Fruit fly (Drosophila melanogaster) whole organism, wandering third instar larva: ENCODE measurements around the gene Spp.
A peak's percentile ranks its signal among the peaks of the same experiment; 100 is the strongest.

Experiments used
- Abd-B ChIP-seq: fragments of >200 bp; optimal IDR thresholded peaks from 2 replicates; lab custom pipeline; 2017; ENCODE audit warnings: missing biosample characterization, missing genetic modification characterization
- CG32264 ChIP-seq: fragments of 200-800 bp; sonication (Bioruptor generic); optimal IDR thresholded peaks from 2 replicates; lab custom pipeline; 2016; ENCODE audit warnings: missing biosample characterization, missing genetic modification characterization
- CG9705 ChIP-seq: fragments of 200-800 bp; sonication (Bioruptor generic); optimal IDR thresholded peaks from 2 replicates; lab custom pipeline; 2018; ENCODE audit warnings: missing biosample characterization, mild to moderate bottlenecking, missing genetic modification characterization
- Dfd ChIP-seq: fragments of >200 bp; optimal IDR thresholded peaks from 2 replicates; lab custom pipeline; 2017; ENCODE audit warnings: missing biosample characterization, missing genetic modification characterization
- Dif ChIP-seq: fragments of 200-275, 200-300 bp; sonication (Bioruptor generic); optimal IDR thresholded peaks from 2 replicates; lab custom pipeline; 2018; ENCODE audit warnings: missing biosample characterization, missing genetic modification characterization; ENCODE audit not compliant: partially characterized antibody
- GATAd ChIP-seq: sonication (Bioruptor generic); optimal IDR thresholded peaks from 2 replicates; lab custom pipeline; 2016; ENCODE audit warnings: missing biosample characterization, missing genetic modification characterization
- HLH106 ChIP-seq: fragments of 200-800 bp; optimal IDR thresholded peaks from 3 replicates; lab custom pipeline; 2019; ENCODE audit warnings: missing biosample characterization, mild to moderate bottlenecking, missing genetic modification characterization, moderate library complexity
- Hnf4 ChIP-seq: fragments of 200-800 bp; sonication (Bioruptor generic); optimal IDR thresholded peaks from 2 replicates; lab custom pipeline; 2016; ENCODE audit warnings: missing biosample characterization, mild to moderate bottlenecking, missing genetic modification characterization
- Hr78 ChIP-seq: fragments of >200 bp; optimal IDR thresholded peaks from 2 replicates; lab custom pipeline; 2017; ENCODE audit warnings: missing biosample characterization, missing genetic modification characterization
- Hr83 ChIP-seq: fragments of 200-300 bp; sonication (Bioruptor generic); optimal IDR thresholded peaks from 2 replicates; lab custom pipeline; 2016; ENCODE audit warnings: missing biosample characterization, mild to moderate bottlenecking, missing genetic modification characterization, moderate library complexity; ENCODE audit not compliant: poor library complexity, severe bottlenecking
- Jra ChIP-seq: sonication (Bioruptor generic); optimal IDR thresholded peaks from 2 replicates; lab custom pipeline; 2016; ENCODE audit warnings: missing biosample characterization, missing genetic modification characterization
- Mio ChIP-seq: sonication (Bioruptor generic); optimal IDR thresholded peaks from 2 replicates; lab custom pipeline; 2016; ENCODE audit warnings: missing biosample characterization, missing genetic modification characterization
- Myc ChIP-seq: fragments of >200 bp; optimal IDR thresholded peaks from 2 replicates; lab custom pipeline; 2017
- N ChIP-seq: fragments of >200 bp; optimal IDR thresholded peaks from 2 replicates; lab custom pipeline; 2018; ENCODE audit warnings: missing biosample characterization, missing external identifiers, missing genetic modification characterization
- OdsH ChIP-seq: fragments of 200-800 bp; sonication (Bioruptor generic); optimal IDR thresholded peaks from 2 replicates; lab custom pipeline; 2016; ENCODE audit warnings: missing biosample characterization, mild to moderate bottlenecking, missing genetic modification characterization
- Rel ChIP-seq, 2 experiments: fragments of 200-800 bp; sonication (Bioruptor generic) in 1 of 2; optimal IDR thresholded peaks; 2 replicates in 1 of 2; 3 replicates in 1 of 2; lab custom pipeline; 2016 to 2019; ENCODE audit warnings: mild to moderate bottlenecking in 2 of 2, missing biosample characterization in 2 of 2, missing genetic modification characterization in 2 of 2, moderate library complexity in 1 of 2
- Sp1 ChIP-seq: fragments of 200-800 bp; sonication (Bioruptor generic); optimal IDR thresholded peaks from 3 replicates; lab custom pipeline; 2019; ENCODE audit warnings: missing biosample characterization, mild to moderate bottlenecking, missing genetic modification characterization, moderate library complexity
- Vsx2 ChIP-seq: fragments of 200-300, 225-300 bp; sonication (Bioruptor generic); optimal IDR thresholded peaks from 2 replicates; lab custom pipeline; 2018; ENCODE audit warnings: missing biosample characterization, missing genetic modification characterization; ENCODE audit not compliant: partially characterized antibody
- br ChIP-seq: fragments of 200-800 bp; sonication (Bioruptor generic); optimal IDR thresholded peaks from 2 replicates; lab custom pipeline; 2016; ENCODE audit warnings: missing biosample characterization, missing genetic modification characterization
- brk ChIP-seq: fragments of 200-800 bp; sonication (Bioruptor generic); optimal IDR thresholded peaks from 2 replicates; lab custom pipeline; 2016; ENCODE audit warnings: missing biosample characterization, mild to moderate bottlenecking, missing genetic modification characterization
- dl ChIP-seq, 2 experiments: fragments of 175-275, 200-275 bp in 1 of 2; fragments of 200-275 bp in 1 of 2; sonication (Bioruptor generic); optimal IDR thresholded peaks; lab custom pipeline; 2018; ENCODE audit warnings: mild to moderate bottlenecking in 2 of 2, missing biosample characterization in 2 of 2, missing genetic modification characterization in 2 of 2, moderate library complexity in 2 of 2; ENCODE audit not compliant: partially characterized antibody in 2 of 2, insufficient read depth in 1 of 2
- dmrt93B ChIP-seq: fragments of 200-800 bp; sonication (Bioruptor generic); optimal IDR thresholded peaks from 2 replicates; lab custom pipeline; 2018; ENCODE audit warnings: missing biosample characterization, mild to moderate bottlenecking, missing genetic modification characterization
- dsf ChIP-seq: sonication (Bioruptor generic); optimal IDR thresholded peaks from 2 replicates; lab custom pipeline; 2016; ENCODE audit warnings: missing biosample characterization, missing genetic modification characterization, borderline replicate concordance
- ey ChIP-seq: fragments of 200-800 bp; sonication (Bioruptor generic); optimal IDR thresholded peaks from 2 replicates; lab custom pipeline; 2016; ENCODE audit warnings: missing biosample characterization, missing genetic modification characterization
- foxo ChIP-seq, 2 experiments: fragments of 200-800 bp; sonication (Bioruptor generic); optimal IDR thresholded peaks; 2 replicates in 1 of 2; 3 replicates in 1 of 2; lab custom pipeline; 2016 to 2017; ENCODE audit warnings: missing biosample characterization in 2 of 2, missing genetic modification characterization in 2 of 2
- fru ChIP-seq: fragments of 200-800 bp; sonication (Bioruptor generic); optimal IDR thresholded peaks from 3 replicates; lab custom pipeline; 2016; ENCODE audit warnings: missing biosample characterization, mild to moderate bottlenecking, missing genetic modification characterization
- h ChIP-seq: fragments of 200-800 bp; sonication (Bioruptor generic); optimal IDR thresholded peaks from 3 replicates; lab custom pipeline; 2016; ENCODE audit warnings: missing biosample characterization, mild to moderate bottlenecking, missing genetic modification characterization
- jim ChIP-seq: fragments of 175-275, 200-325 bp; sonication (Bioruptor generic); optimal IDR thresholded peaks from 2 replicates; lab custom pipeline; 2016; ENCODE audit warnings: missing biosample characterization, mild to moderate bottlenecking, missing genetic modification characterization
- lola ChIP-seq: fragments of >200 bp; optimal IDR thresholded peaks from 2 replicates; lab custom pipeline; 2017; ENCODE audit warnings: missing biosample characterization, missing genetic modification characterization
- pan ChIP-seq: fragments of >200 bp; optimal IDR thresholded peaks from 2 replicates; lab custom pipeline; 2017
- psq ChIP-seq: fragments of 200-800 bp; sonication (Bioruptor generic); optimal IDR thresholded peaks from 3 replicates; lab custom pipeline; 2017; ENCODE audit warnings: missing biosample characterization, mild to moderate bottlenecking, missing genetic modification characterization, moderate library complexity
- rgr ChIP-seq: fragments of 200-800 bp; sonication (Bioruptor generic); optimal IDR thresholded peaks from 3 replicates; lab custom pipeline; 2016; ENCODE audit warnings: missing biosample characterization, mild to moderate bottlenecking, missing genetic modification characterization
- sage ChIP-seq: fragments of 200-800 bp; sonication (Bioruptor generic); optimal IDR thresholded peaks from 2 replicates; lab custom pipeline; 2016; ENCODE audit warnings: missing biosample characterization, mild to moderate bottlenecking, missing genetic modification characterization
- sv ChIP-seq: fragments of 200-800 bp; sonication (Bioruptor generic); optimal IDR thresholded peaks from 3 replicates; lab custom pipeline; 2016; ENCODE audit warnings: missing biosample characterization, missing genetic modification characterization
- tai ChIP-seq: sonication (Bioruptor generic); optimal IDR thresholded peaks from 2 replicates; lab custom pipeline; 2016; ENCODE audit warnings: missing biosample characterization, missing genetic modification characterization
- usp ChIP-seq: fragments of >200 bp; optimal IDR thresholded peaks from 2 replicates; lab custom pipeline; 2017; ENCODE audit warnings: missing biosample characterization, missing genetic modification characterization
- woc ChIP-seq: sonication (Bioruptor generic); optimal IDR thresholded peaks from 2 replicates; lab custom pipeline; 2016; ENCODE audit warnings: missing biosample characterization, mild to moderate bottlenecking, missing genetic modification characterization

Gene Spp

dm6 chr2L:516032-516993 is 28.1 kb downstream of the Spp start:
- TF ChIP-seq Abd-B (GFP tag; lab: Kevin White, UChicago) (no peak), N (GFP tag; lab: Kevin White, UChicago) (no peak), CG9705 (no peak), Jra (GFP tag; lab: Kevin White, UChicago) (no peak), fru (GFP tag; lab: Kevin White, UChicago) (peak; percentile 62), dsf (GFP tag; lab: Kevin White, UChicago) (no peak), usp (GFP tag; lab: Kevin White, UChicago) (no peak), CG32264 (GFP tag; lab: Kevin White, UChicago) (no peak), Sp1 (peak; percentile 57), OdsH (GFP tag; lab: Kevin White, UChicago) (peak; percentile 56), foxo (GFP tag; optimal IDR thresholded peaks at IDR 0.05; lab: Kevin White, UChicago) (peak in 1 of 2 experiments; percentile 59), pan (lab: Kevin White, UChicago) (no peak), Mio (no peak), Dfd (GFP tag; lab: Kevin White, UChicago) (peak; percentile 70), sage (GFP tag; lab: Kevin White, UChicago) (no peak), HLH106 (tag; lab: Kevin White, UChicago) (peak; percentile 55), tai (GFP tag; lab: Kevin White, UChicago) (no peak), jim (GFP tag; lab: Kevin White, UChicago) (no peak), Hnf4 (GFP tag; lab: Kevin White, UChicago) (peak; percentile 32), GATAd (no peak), psq (GFP tag; lab: Kevin White, UChicago) (peak; percentile 52), Rel (GFP tag; optimal IDR thresholded peaks at IDR 0.05; lab: Kevin White, UChicago) (no peak), Rel (tag; optimal IDR thresholded peaks at IDR 0.05; lab: Kevin White, UChicago) (peak; percentile 64), Hr83 (no peak), sv (peak; percentile 45), Dif (peak; percentile 42), woc (GFP tag; lab: Kevin White, UChicago) (peak; percentile 23), Vsx2 (GFP tag; lab: Kevin White, UChicago) (no peak), Hr78 (GFP tag; lab: Kevin White, UChicago) (no peak), dl (GFP tag; optimal IDR thresholded peaks at IDR 0.05; lab: Kevin White, UChicago; ENCODE audit: insufficient read depth in 1 of 2, partially characterized antibody in 2 of 2) (peak in 1 of 2 experiments; percentile 46), br (GFP tag; lab: Kevin White, UChicago) (peak; percentile 71), Myc (lab: Kevin White, UChicago) (no peak), ey (peak; percentile 49), lola (no peak), dmrt93B (GFP tag; lab: Kevin White, UChicago) (peak; percentile 33), rgr (GFP tag; lab: Kevin White, UChicago) (peak; percentile 58), h (peak; percentile 61), brk (GFP tag; lab: Kevin White, UChicago) (no peak)

dm6 chr2L:514124-514818 is 30.2 kb downstream of the Spp start:
- TF ChIP-seq sage (GFP tag; lab: Kevin White, UChicago) (no peak), Hr78 (GFP tag; lab: Kevin White, UChicago) (no peak)
